Worm (Caenorhabditis elegans) whole organism, young adult: Measurements from ENCODE around the gene R13D11.10.
"Not testable (repeated sequence)": the region's sequence is repeated elsewhere in the genome, so short reads cannot be mapped to it uniquely, and the experiment has no call there.

ENCODE experiments used
- C17E4.6 ChIP-seq: fragments of 200-800 bp; sonication (Bioruptor generic); IDR thresholded peaks from 2 replicates; pipeline ENCODE4 v1.3.6; 2022; ENCODE audit warnings: missing genetic modification reagents, missing genetic modification characterization, missing compliant biosample characterization
- F23B12.7 ChIP-seq: sonication (generic microtip); optimal IDR thresholded peaks from 2 replicates; lab custom pipeline; 2017; ENCODE audit warnings: missing genetic modification characterization, mild to moderate bottlenecking, missing compliant biosample characterization, antibody characterized with exemption, moderate library complexity; ENCODE audit not compliant: insufficient read depth
- F39B2.1 ChIP-seq: fragments of 200-800 bp; sonication (Bioruptor generic); IDR thresholded peaks from 2 replicates; pipeline ENCODE4 v1.3.6; 2022; ENCODE audit warnings: missing genetic modification reagents, missing genetic modification characterization, missing compliant biosample characterization
- F57C9.4 ChIP-seq: sonication (generic microtip); optimal IDR thresholded peaks from 2 replicates; lab custom pipeline; 2017; ENCODE audit warnings: mild to moderate bottlenecking, missing genetic modification characterization, missing compliant biosample characterization
- Y56A3A.18 ChIP-seq: fragments of 200-800 bp; sonication (Bioruptor generic); IDR thresholded peaks from 2 replicates; pipeline ENCODE4 v1.3.6; 2022; ENCODE audit warnings: missing genetic modification reagents, missing genetic modification characterization, missing compliant biosample characterization
- Y67H2A.10 ChIP-seq: fragments of 200-800 bp; sonication (Bioruptor generic); conservative IDR thresholded peaks from 2 replicates; pipeline ENCODE4 v1.3.6; 2022; ENCODE audit warnings: missing genetic modification reagents, missing genetic modification characterization, missing compliant biosample characterization
- Y79H2A.3 ChIP-seq: fragments of 200-800 bp; sonication (Bioruptor generic); conservative IDR thresholded peaks from 2 replicates; pipeline ENCODE4 v1.3.6; 2022; ENCODE audit warnings: missing genetic modification reagents, missing genetic modification characterization, missing compliant biosample characterization
- aptf-2 ChIP-seq: fragments of 200-800 bp; sonication (Bioruptor generic); conservative IDR thresholded peaks from 2 replicates; pipeline ENCODE4 v1.3.6; 2022; ENCODE audit warnings: missing genetic modification reagents, missing genetic modification characterization, missing compliant biosample characterization
- attf-6 ChIP-seq: fragments of 200-800 bp; sonication (Bioruptor generic); IDR thresholded peaks from 2 replicates; pipeline ENCODE4 v1.3.6; 2022; ENCODE audit warnings: missing genetic modification reagents, missing genetic modification characterization, missing compliant biosample characterization
- ceh-100 ChIP-seq: fragments of 200-800 bp; sonication (Bioruptor generic); IDR thresholded peaks from 2 replicates; pipeline ENCODE4 v1.3.6; 2022; ENCODE audit warnings: missing genetic modification reagents, missing genetic modification characterization, missing compliant biosample characterization
- ceh-27 ChIP-seq: fragments of 200-800 bp; sonication (Bioruptor generic); optimal IDR thresholded peaks from 2 replicates; lab custom pipeline; 2018; ENCODE audit warnings: mild to moderate bottlenecking, missing genetic modification characterization, moderate library complexity, missing compliant biosample characterization
- dox-1 ChIP-seq: fragments of 200-800 bp; sonication (Bioruptor generic); IDR thresholded peaks from 2 replicates; pipeline ENCODE4 v1.3.6; 2022; ENCODE audit warnings: missing genetic modification reagents, missing genetic modification characterization, missing compliant biosample characterization
- egl-18 ChIP-seq: fragments of 200-800 bp; sonication (Bioruptor generic); IDR thresholded peaks from 2 replicates; pipeline ENCODE4 v1.3.6; 2022; ENCODE audit warnings: missing genetic modification reagents, missing genetic modification characterization, missing compliant biosample characterization
- egl-44 ChIP-seq: fragments of 200-800 bp; sonication (Bioruptor generic); IDR thresholded peaks from 2 replicates; pipeline ENCODE4 v1.3.6; 2022; ENCODE audit warnings: missing genetic modification reagents, missing genetic modification characterization, missing compliant biosample characterization
- ets-4 ChIP-seq: fragments of 200-800 bp; sonication (Bioruptor generic); optimal IDR thresholded peaks from 2 replicates; lab custom pipeline; 2018; ENCODE audit warnings: mild to moderate bottlenecking, missing genetic modification characterization, missing compliant biosample characterization
- fkh-3 ChIP-seq: sonication (generic microtip); optimal IDR thresholded peaks from 2 replicates; lab custom pipeline; 2016; ENCODE audit warnings: mild to moderate bottlenecking, missing genetic modification characterization, missing compliant biosample characterization
- hrde-1 ChIP-seq: sonication (generic microtip); optimal IDR thresholded peaks from 2 replicates; lab custom pipeline; 2016; ENCODE audit warnings: missing genetic modification characterization, mild to moderate bottlenecking, missing compliant biosample characterization, moderate library complexity, missing genotype, missing genetic modification reagents, borderline replicate concordance
- hsf-1 ChIP-seq: fragments of 200-800 bp; sonication (Bioruptor generic); IDR thresholded peaks from 2 replicates; pipeline ENCODE4 v1.3.6; 2022; ENCODE audit warnings: missing genetic modification reagents, missing genetic modification characterization, missing compliant biosample characterization
- let-526 ChIP-seq: fragments of 200-800 bp; sonication (Bioruptor generic); IDR thresholded peaks from 2 replicates; pipeline ENCODE4 v1.3.6; 2022; ENCODE audit warnings: missing genetic modification reagents, missing genetic modification characterization, missing compliant biosample characterization
- lsl-1 ChIP-seq: fragments of 200-800 bp; sonication (Bioruptor generic); optimal IDR thresholded peaks from 2 replicates; lab custom pipeline; 2018; ENCODE audit warnings: mild to moderate bottlenecking, missing genetic modification characterization, moderate library complexity, missing compliant biosample characterization
- madf-3 ChIP-seq: fragments of 200-800 bp; sonication (Bioruptor generic); IDR thresholded peaks from 2 replicates; pipeline ENCODE4 v1.3.6; 2022; ENCODE audit warnings: missing genetic modification reagents, missing genetic modification characterization, missing compliant biosample characterization
- mcd-1 ChIP-seq: fragments of 200-800 bp; sonication (Bioruptor generic); IDR thresholded peaks from 2 replicates; pipeline ENCODE4 v1.3.6; 2022; ENCODE audit warnings: missing genetic modification reagents, missing genetic modification characterization, missing compliant biosample characterization
- mxl-1 ChIP-seq: sonication (generic microtip); optimal IDR thresholded peaks from 2 replicates; lab custom pipeline; 2016; ENCODE audit warnings: missing genetic modification characterization, missing compliant biosample characterization
- nfyb-1 ChIP-seq: fragments of 200-800 bp; sonication (Bioruptor generic); IDR thresholded peaks from 2 replicates; pipeline ENCODE4 v1.3.6; 2022; ENCODE audit warnings: missing genetic modification reagents, missing genetic modification characterization, missing compliant biosample characterization
- nhr-90 ChIP-seq: sonication (generic microtip); optimal IDR thresholded peaks from 2 replicates; lab custom pipeline; 2016; ENCODE audit warnings: missing genotype, mild to moderate bottlenecking, missing genetic modification characterization, missing compliant biosample characterization
- snpc-1.3 ChIP-seq: sonication (generic microtip); optimal IDR thresholded peaks from 2 replicates; lab custom pipeline; 2017; ENCODE audit warnings: missing genetic modification characterization, mild to moderate bottlenecking, missing compliant biosample characterization, antibody characterized with exemption, moderate library complexity, missing genotype, missing genetic modification reagents; ENCODE audit not compliant: insufficient read depth
- unc-62 ChIP-seq: fragments of 150-350 bp; optimal IDR thresholded peaks from 2 replicates; lab custom pipeline; 2014; ENCODE audit warnings: missing biosample characterization, missing genetic modification reagents, missing genetic modification characterization
- ztf-26 ChIP-seq: sonication (generic microtip); optimal IDR thresholded peaks from 2 replicates; lab custom pipeline; 2017; ENCODE audit warnings: missing genetic modification characterization, missing compliant biosample characterization

R13D11.10 gene

ce11 chrV:838984-839471 is 26.0 kb upstream of the R13D11.10 start, which contains the start of the genes K09C6.7 and K09C6.10:
TSS of gene K09C6.7 (minus strand) at chrV:839084.
TSS of gene K09C6.10 (plus strand) at chrV:839421.
- TF ChIP-seq snpc-1.3 (tag; lab: Kevin White, UChicago); hsf-1 (GFP tag; lab: Robert Waterston, UW); nhr-90 (tag; lab: Kevin White, UChicago): not testable (repeated sequence)

ce11 chrV:833368-833767 is 20.4 kb upstream of the R13D11.10 start, which contains the start of gene F41H8.1:
TSS of gene F41H8.1 (plus strand) at chrV:833668.
- TF ChIP-seq let-526, result no peak
- TF ChIP-seq ets-4 (GFP tag; lab: Kevin White, UChicago), result no peak
- TF ChIP-seq Y56A3A.18 (GFP tag; lab: Robert Waterston, UW), result no peak
- TF ChIP-seq F39B2.1 (GFP tag; lab: Robert Waterston, UW), result no peak
- TF ChIP-seq ceh-100 (GFP tag; lab: Robert Waterston, UW), result no peak
- TF ChIP-seq unc-62 (GFP tag; lab: Kevin White, UChicago), result no peak
- no peak for TF ChIP-seq Y79H2A.3 (GFP tag; lab: Robert Waterston, UW)
- TF ChIP-seq hrde-1 (tag; lab: Kevin White, UChicago), result no peak
- no peak for TF ChIP-seq nfyb-1 (GFP tag; lab: Robert Waterston, UW)
- no peak for TF ChIP-seq ceh-27
- no peak for TF ChIP-seq F57C9.4 (tag; lab: Kevin White, UChicago)
- no peak for TF ChIP-seq egl-18

ce11 chrV:826097-826496 is 13.1 kb upstream of the R13D11.10 start, which contains the start of gene F41H8.2:
TSS of gene F41H8.2 (plus strand) at chrV:826397.
- TF ChIP-seq C17E4.6 (no peak), attf-6 (GFP tag; lab: Robert Waterston, UW) (no peak), mcd-1 (GFP tag; lab: Robert Waterston, UW) (no peak), Y67H2A.10 (GFP tag; lab: Robert Waterston, UW) (no peak), egl-18 (no peak), madf-3 (GFP tag; lab: Robert Waterston, UW) (no peak), mxl-1 (no peak), aptf-2 (GFP tag; lab: Robert Waterston, UW) (no peak), hsf-1 (GFP tag; lab: Robert Waterston, UW) (no peak), lsl-1 (GFP tag; lab: Kevin White, UChicago) (no peak), nfyb-1 (GFP tag; lab: Robert Waterston, UW) (no peak), Y56A3A.18 (GFP tag; lab: Robert Waterston, UW) (no peak), dox-1 (GFP tag; lab: Robert Waterston, UW) (no peak), F23B12.7 (no peak), egl-44 (GFP tag; lab: Robert Waterston, UW) (no peak), F57C9.4 (tag; lab: Kevin White, UChicago) (no peak), nhr-90 (tag; lab: Kevin White, UChicago) (no peak)

- not testable (repeated sequence) for TF ChIP-seq aptf-2 (GFP tag; lab: Robert Waterston, UW); lsl-1 (GFP tag; lab: Kevin White, UChicago); ceh-100 (GFP tag; lab: Robert Waterston, UW)
- TF ChIP-seq, all 124 proteins: peak for 0; not testable (repeated sequence) for 124
Measured at ce11 chrV:822922-823321, 9.9 kb upstream of the R13D11.10 start, which contains the start of gene srx-31. TSS of gene srx-31 (minus strand) at chrV:823022.

ce11 chrV:820629-821028 is 7.6 kb upstream of the R13D11.10 start, which contains the start of gene srx-32:
TSS of gene srx-32 (minus strand) at chrV:820729.
- not testable (repeated sequence) for TF ChIP-seq fkh-3; ztf-26 (tag; lab: Kevin White, UChicago); Y56A3A.18 (GFP tag; lab: Robert Waterston, UW)
